Worm (Caenorhabditis elegans): ENCODE results near the gene srh-68.

DNA sequence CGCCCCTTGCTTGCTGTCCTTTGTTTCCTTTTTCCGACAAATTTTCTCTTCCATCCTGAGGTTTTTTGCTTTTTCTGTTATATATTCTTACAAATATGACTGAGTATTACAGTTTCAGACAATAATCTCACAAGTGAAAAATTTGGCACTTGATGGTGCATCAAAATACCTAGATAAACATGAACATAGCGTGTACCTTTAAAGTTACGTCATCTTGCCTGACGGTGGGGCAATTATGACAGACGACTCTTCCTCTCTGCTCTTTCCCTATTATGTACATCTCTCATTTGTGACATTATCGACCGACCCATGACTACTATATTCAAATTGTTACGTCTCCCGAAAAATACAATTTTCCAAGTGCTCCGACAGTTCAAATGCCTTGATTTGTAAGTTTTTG is 24.5 kb upstream of the srh-68 start, which contains the start of gene fbxb-102:
- TF ChIP-seq snpc-4 (tag; optimal IDR thresholded peaks at IDR 0.05) (no peak), unc-39 (tag; optimal IDR thresholded peaks at IDR 0.05) (no peak), lin-15B (tag; optimal IDR thresholded peaks at IDR 0.05) (no peak), fos-1 (tag; optimal IDR thresholded peaks at IDR 0.05) (no peak), aly-2 (tag; optimal IDR thresholded peaks at IDR 0.05) (no peak), nhr-11 (tag; optimal IDR thresholded peaks at IDR 0.05) (no peak), pqm-1 (tag; optimal IDR thresholded peaks at IDR 0.05) (no peak), nhr-23 (tag; optimal IDR thresholded peaks at IDR 0.05) (no peak), ceh-82 (tag; optimal IDR thresholded peaks at IDR 0.05) (no peak), nfya-1 (tag; optimal IDR thresholded peaks at IDR 0.05; ENCODE audit: insufficient read depth) (no peak), nhr-12 (tag; optimal IDR thresholded peaks at IDR 0.05) (no peak), egl-27 (tag; optimal IDR thresholded peaks at IDR 0.05) (no peak), elt-3 (tag; optimal IDR thresholded peaks at IDR 0.05) (no peak), elt-2 (tag; optimal IDR thresholded peaks at IDR 0.05) (no peak)
